Fruit fly (Drosophila melanogaster) whole organism, embryonic: Measurements from ENCODE around the gene Cipc.

Source experiments
- Blimp-1 ChIP-seq: fragments of 200-800 bp; sonication (Bioruptor generic); optimal IDR thresholded peaks from 3 replicates; lab custom pipeline; 2018; ENCODE audit warnings: missing biosample characterization, missing genetic modification characterization, mild to moderate bottlenecking, moderate library complexity, missing genetic modification reagents
- BtbVII ChIP-seq: fragments of 200-800 bp; sonication (Bioruptor generic); optimal IDR thresholded peaks from 3 replicates; lab custom pipeline; 2017; ENCODE audit warnings: missing biosample characterization, mild to moderate bottlenecking, missing genetic modification characterization
- Bteb2 ChIP-seq: fragments of 200-800 bp; sonication (Bioruptor generic); optimal IDR thresholded peaks from 2 replicates; lab custom pipeline; 2016; ENCODE audit warnings: missing biosample characterization, missing genetic modification characterization
- CG10959 ChIP-seq: fragments of 200-800 bp; sonication (Bioruptor generic); IDR thresholded peaks from 2 replicates; pipeline ENCODE4 v1.3.6; 2022; ENCODE audit warnings: missing biosample characterization, missing genetic modification characterization
- CG13775 ChIP-seq: fragments of 200-800 bp; sonication (Bioruptor generic); optimal IDR thresholded peaks from 3 replicates; lab custom pipeline; 2017; ENCODE audit warnings: missing biosample characterization, mild to moderate bottlenecking, missing genetic modification characterization
- CG14965 ChIP-seq: fragments of 200-800 bp; sonication (Bioruptor generic); optimal IDR thresholded peaks from 2 replicates; lab custom pipeline; 2016; ENCODE audit warnings: missing biosample characterization, missing genetic modification characterization, borderline replicate concordance
- CG15696 ChIP-seq: fragments of 200-800 bp; sonication (Bioruptor generic); optimal IDR thresholded peaks from 2 replicates; lab custom pipeline; 2019; ENCODE audit warnings: missing biosample characterization, mild to moderate bottlenecking, missing genetic modification characterization, moderate library complexity
- CG17359 ChIP-seq: fragments of 200-800 bp; sonication (Bioruptor generic); optimal IDR thresholded peaks from 3 replicates; lab custom pipeline; 2018; ENCODE audit warnings: missing biosample characterization, mild to moderate bottlenecking, missing genetic modification characterization, moderate library complexity
- CG1832 ChIP-seq: fragments of 200-800 bp; sonication (Bioruptor generic); optimal IDR thresholded peaks from 2 replicates; lab custom pipeline; 2017; ENCODE audit warnings: missing biosample characterization, mild to moderate bottlenecking, missing genetic modification characterization, inconsistent platforms
- CG30403 ChIP-seq: fragments of 200-800 bp; sonication (Bioruptor generic); optimal IDR thresholded peaks from 3 replicates; lab custom pipeline; 2016; ENCODE audit warnings: missing biosample characterization, missing genetic modification characterization
- CG30431 ChIP-seq: fragments of 200-800 bp; sonication (Bioruptor generic); optimal IDR thresholded peaks from 2 replicates; lab custom pipeline; 2017; ENCODE audit warnings: missing biosample characterization, missing genetic modification characterization
- CG31388 ChIP-seq: fragments of 200-800 bp; sonication (Bioruptor generic); optimal IDR thresholded peaks from 2 replicates; lab custom pipeline; 2016; ENCODE audit warnings: missing biosample characterization, missing genetic modification characterization
- CG3847 ChIP-seq: fragments of 200-800 bp; sonication (Bioruptor generic); IDR thresholded peaks from 2 replicates; pipeline ENCODE4 v1.3.6; 2022; ENCODE audit warnings: missing biosample characterization, missing genetic modification characterization
- CG4617 ChIP-seq: fragments of 200-800 bp; sonication (Bioruptor generic); optimal IDR thresholded peaks from 3 replicates; lab custom pipeline; 2016; ENCODE audit warnings: missing biosample characterization, missing genetic modification characterization, borderline replicate concordance
- CG6791 ChIP-seq: fragments of 200-800 bp; sonication (Bioruptor generic); IDR thresholded peaks from 3 replicates; pipeline ENCODE4 v1.3.6; 2022; ENCODE audit warnings: missing biosample characterization, missing genetic modification characterization; ENCODE audit not compliant: partially characterized antibody
- CG9215 ChIP-seq: fragments of 200-800 bp; sonication (Bioruptor generic); IDR thresholded peaks from 2 replicates; pipeline ENCODE4 v1.3.6; 2022; ENCODE audit warnings: missing biosample characterization, missing genetic modification characterization
- CG9817 ChIP-seq: fragments of 200-800 bp; sonication (Bioruptor generic); optimal IDR thresholded peaks from 2 replicates; lab custom pipeline; 2018; ENCODE audit warnings: missing biosample characterization, mild to moderate bottlenecking, missing genetic modification characterization, moderate library complexity
- CG9932 ChIP-seq: fragments of 200-800 bp; sonication (Bioruptor generic); IDR thresholded peaks from 2 replicates; pipeline ENCODE4 v1.3.6; 2022; ENCODE audit warnings: missing biosample characterization, missing genetic modification characterization
- D19A ChIP-seq: fragments of 200-800 bp; optimal IDR thresholded peaks from 3 replicates; lab custom pipeline; 2019; ENCODE audit warnings: missing biosample characterization, mild to moderate bottlenecking, missing genetic modification characterization, moderate library complexity
- D19B ChIP-seq: fragments of 200-800 bp; sonication (Bioruptor generic); optimal IDR thresholded peaks from 2 replicates; lab custom pipeline; 2017; ENCODE audit warnings: missing biosample characterization, mild to moderate bottlenecking, missing genetic modification characterization
- Doc2 ChIP-seq: fragments of 200-800 bp; sonication (Bioruptor generic); IDR thresholded peaks from 2 replicates; pipeline ENCODE4 v1.3.6; 2022; ENCODE audit warnings: missing biosample characterization, missing genetic modification characterization
- Dp ChIP-seq: fragments of 200-800 bp; sonication (Bioruptor generic); optimal IDR thresholded peaks from 2 replicates; lab custom pipeline; 2018; ENCODE audit warnings: missing biosample characterization, mild to moderate bottlenecking, missing genetic modification characterization, moderate library complexity
- Fer1 ChIP-seq: fragments of 200-800 bp; sonication (Bioruptor generic); optimal IDR thresholded peaks from 2 replicates; lab custom pipeline; 2017; ENCODE audit warnings: missing biosample characterization, mild to moderate bottlenecking, missing genetic modification characterization
- HLH4C ChIP-seq: fragments of 200-800 bp; sonication (Bioruptor generic); IDR thresholded peaks from 3 replicates; pipeline ENCODE4 v1.3.6; 2022; ENCODE audit warnings: missing biosample characterization, missing genetic modification characterization; ENCODE audit not compliant: partially characterized antibody
- Hr78 ChIP-seq, 2 experiments: fragments of 200-800 bp in 1 of 2; fragments of >200 bp in 1 of 2; sonication (Bioruptor generic) in 1 of 2; optimal IDR thresholded peaks; 2 replicates each; lab custom pipeline; 2017 to 2019; ENCODE audit warnings: missing biosample characterization in 2 of 2, missing genetic modification characterization in 2 of 2, mild to moderate bottlenecking in 1 of 2, moderate library complexity in 1 of 2
- Jarid2 ChIP-seq: fragments of 200-800 bp; sonication (Bioruptor generic); optimal IDR thresholded peaks from 3 replicates; lab custom pipeline; 2017; ENCODE audit warnings: mild to moderate bottlenecking, missing biosample characterization, missing genetic modification reagents, missing genetic modification characterization
- Sox102F ChIP-seq: fragments of 200-800 bp; sonication (Bioruptor generic); optimal IDR thresholded peaks from 2 replicates; lab custom pipeline; 2018; ENCODE audit warnings: missing biosample characterization, mild to moderate bottlenecking, missing genetic modification characterization, moderate library complexity
- al ChIP-seq: fragments of 200-800 bp; sonication (Bioruptor generic); IDR thresholded peaks from 2 replicates; pipeline ENCODE4 v1.3.6; 2022; ENCODE audit warnings: missing biosample characterization, missing genetic modification characterization
- cas ChIP-seq: fragments of 200-800 bp; sonication (Bioruptor generic); IDR thresholded peaks from 2 replicates; pipeline ENCODE4 v1.3.6; 2022; ENCODE audit warnings: missing biosample characterization, missing genetic modification characterization
- chinmo ChIP-seq: fragments of 200-800 bp; sonication (Bioruptor generic); IDR thresholded peaks from 4 replicates; pipeline ENCODE4 v1.3.6; 2022; ENCODE audit warnings: missing biosample characterization, missing genetic modification characterization; ENCODE audit not compliant: partially characterized antibody
- dmrt11E ChIP-seq: fragments of 200-800 bp; sonication (Bioruptor generic); optimal IDR thresholded peaks from 3 replicates; lab custom pipeline; 2018; ENCODE audit warnings: missing biosample characterization, mild to moderate bottlenecking, missing genetic modification characterization, moderate library complexity
- dmrt99B ChIP-seq: fragments of 200-800 bp; sonication (Bioruptor generic); optimal IDR thresholded peaks from 2 replicates; lab custom pipeline; 2018; ENCODE audit warnings: missing biosample characterization, mild to moderate bottlenecking, missing genetic modification characterization, moderate library complexity
- grau ChIP-seq: fragments of 200-800 bp; optimal IDR thresholded peaks from 3 replicates; lab custom pipeline; 2019; ENCODE audit warnings: missing biosample characterization, mild to moderate bottlenecking, missing genetic modification characterization, moderate library complexity
- gsb ChIP-seq: fragments of 200-800 bp; sonication (Bioruptor generic); IDR thresholded peaks from 2 replicates; pipeline ENCODE4 v1.3.6; 2022; ENCODE audit warnings: missing biosample characterization, missing genetic modification characterization
- lbe ChIP-seq: fragments of 200-800 bp; sonication (Bioruptor generic); optimal IDR thresholded peaks from 2 replicates; lab custom pipeline; 2016; ENCODE audit warnings: missing biosample characterization, mild to moderate bottlenecking, missing genetic modification characterization
- peb ChIP-seq: fragments of 200-800 bp; sonication (Bioruptor generic); IDR thresholded peaks from 2 replicates; pipeline ENCODE4 v1.3.6; 2022; ENCODE audit warnings: missing biosample characterization, missing genetic modification characterization
- pho ChIP-seq: fragments of 200-800 bp; sonication (Bioruptor generic); optimal IDR thresholded peaks from 2 replicates; lab custom pipeline; 2016; ENCODE audit warnings: missing biosample characterization, missing genetic modification characterization
- rib ChIP-seq: fragments of 200-800 bp; sonication (Bioruptor generic); IDR thresholded peaks from 2 replicates; pipeline ENCODE4 v1.3.6; 2022; ENCODE audit warnings: missing biosample characterization, missing genetic modification characterization
- sc ChIP-seq, 3 experiments: fragments of >200 bp in 2 of 3; fragments of 200-800 bp in 1 of 3; sonication (Bioruptor generic) in 1 of 3; optimal IDR thresholded peaks; 2 replicates in 2 of 3; 3 replicates in 1 of 3; lab custom pipeline; 2017; ENCODE audit warnings: mild to moderate bottlenecking in 1 of 3, missing biosample characterization in 1 of 3, missing genetic modification characterization in 1 of 3, missing genetic modification reagents in 1 of 3
- scrt ChIP-seq: fragments of 200-800 bp; sonication (Bioruptor generic); optimal IDR thresholded peaks from 2 replicates; lab custom pipeline; 2018; ENCODE audit warnings: missing biosample characterization, mild to moderate bottlenecking, missing genetic modification characterization, moderate library complexity
- sima ChIP-seq: fragments of 200-800 bp; sonication (Bioruptor generic); optimal IDR thresholded peaks from 2 replicates; lab custom pipeline; 2016; ENCODE audit warnings: missing biosample characterization, missing genetic modification characterization
- tio ChIP-seq: fragments of 200-800 bp; sonication (Bioruptor generic); optimal IDR thresholded peaks from 2 replicates; lab custom pipeline; 2017; ENCODE audit warnings: missing biosample characterization, missing genetic modification characterization, inconsistent platforms
- unpg ChIP-seq: fragments of 200-800 bp; sonication (Bioruptor generic); optimal IDR thresholded peaks from 3 replicates; lab custom pipeline; 2018; ENCODE audit warnings: missing biosample characterization, mild to moderate bottlenecking, missing genetic modification characterization, moderate library complexity
- vnd ChIP-seq: fragments of 200-800 bp; sonication (Bioruptor generic); IDR thresholded peaks from 3 replicates; pipeline ENCODE4 v1.3.6; 2022; ENCODE audit warnings: missing biosample characterization, missing genetic modification characterization; ENCODE audit not compliant: partially characterized antibody
- wdn ChIP-seq: fragments of 200-800 bp; sonication (Bioruptor generic); IDR thresholded peaks from 2 replicates; pipeline ENCODE4 v1.3.6; 2022; ENCODE audit warnings: missing biosample characterization, missing genetic modification characterization

The Cipc gene

DNA sequence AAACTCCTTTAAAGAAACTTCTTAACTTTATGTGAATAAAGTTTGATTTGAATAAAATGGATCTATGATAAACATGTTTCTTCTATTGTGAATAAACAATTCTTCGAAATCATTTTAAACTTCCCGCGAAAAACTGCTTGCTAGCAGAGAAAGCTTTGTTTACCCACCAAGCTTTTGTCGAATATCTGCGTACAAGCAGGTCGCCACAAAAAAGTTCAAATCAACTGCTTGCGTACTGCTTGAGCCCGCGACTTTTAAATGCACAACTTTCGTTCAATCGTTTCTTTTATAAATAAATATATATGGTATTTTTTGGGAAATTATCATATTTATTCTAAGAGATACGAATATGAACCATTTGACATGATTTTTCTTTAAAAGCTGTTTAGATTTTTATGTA lies 3.2 kb upstream of the Cipc start (continued):
- TF ChIP-seq sc (optimal IDR thresholded peaks at IDR 0.05; lab: Kevin White, UChicago), result no peak
- TF ChIP-seq sc (GFP tag; optimal IDR thresholded peaks at IDR 0.05; lab: Kevin White, UChicago), result no peak
- no peak for TF ChIP-seq pho (GFP tag; lab: Kevin White, UChicago)
- no peak for TF ChIP-seq Doc2 (GFP tag; lab: Robert Waterston, UW)
- peak; percentile 100 for TF ChIP-seq Dp (GFP tag; lab: Kevin White, UChicago)
- TF ChIP-seq CG3847 (GFP tag; lab: Robert Waterston, UW), result no peak
- TF ChIP-seq HLH4C (GFP tag; lab: Robert Waterston, UW), result no peak
- TF ChIP-seq Jarid2 (GFP tag; lab: Kevin White, UChicago), result no peak
- no peak for TF ChIP-seq lbe
- TF ChIP-seq CG15696 (tag; lab: Kevin White, UChicago), result no peak
- TF ChIP-seq peb (GFP tag; lab: Robert Waterston, UW), result no peak
- TF ChIP-seq CG10959 (GFP tag; lab: Robert Waterston, UW), result no peak
- no peak for TF ChIP-seq CG4617 (GFP tag; lab: Kevin White, UChicago)
- no peak for TF ChIP-seq CG14965 (GFP tag; lab: Kevin White, UChicago)
- TF ChIP-seq Blimp-1 (GFP tag; lab: Kevin White, UChicago), result no peak

- TF ChIP-seq scrt, result peak; percentile 23
- TF ChIP-seq sima (GFP tag; lab: Kevin White, UChicago), result no peak
- TF ChIP-seq dmrt11E (tag; lab: Kevin White, UChicago), result peak; percentile 45
- peak; percentile 34 for TF ChIP-seq tio (GFP tag; lab: Kevin White, UChicago)
- no peak for TF ChIP-seq gsb
- TF ChIP-seq CG1832, result no peak
- peak; percentile 47 for TF ChIP-seq lbe
- TF ChIP-seq CG17359 (tag; lab: Kevin White, UChicago), result peak; percentile 4
- peak; percentile 32 for TF ChIP-seq CG9817 (tag; lab: Kevin White, UChicago)
- TF ChIP-seq Sox102F, result peak; percentile 23
- TF ChIP-seq grau (tag; lab: Kevin White, UChicago), result peak; percentile 64
- peak; percentile 35 for TF ChIP-seq CG30403
- peak; percentile 5 for TF ChIP-seq CG13775 (GFP tag; lab: Kevin White, UChicago)
- peak; percentile 41 for TF ChIP-seq Fer1 (GFP tag; lab: Kevin White, UChicago)
- TF ChIP-seq CG9215 (GFP tag; lab: Robert Waterston, UW), result peak; percentile 36; the same call in 1 of the 2 replicates
- no peak for TF ChIP-seq vnd (GFP tag; lab: Robert Waterston, UW)
- TF ChIP-seq dmrt99B (tag; lab: Kevin White, UChicago), result peak; percentile 26
- no peak for TF ChIP-seq Hr78 (GFP tag; optimal IDR thresholded peaks at IDR 0.05; lab: Kevin White, UChicago)
- TF ChIP-seq CG30431, result no peak
- TF ChIP-seq CG31388 (GFP tag; lab: Kevin White, UChicago), result peak; percentile 7
- no peak for TF ChIP-seq CG6791 (GFP tag; lab: Robert Waterston, UW)
- peak; percentile 43; the same call in 1 of the 2 replicates for TF ChIP-seq CG9932
- peak; percentile 29 for TF ChIP-seq unpg (GFP tag; lab: Kevin White, UChicago)
- TF ChIP-seq Bteb2 (GFP tag; lab: Kevin White, UChicago), result peak; percentile 48
- 0 out of 2 replicates have a peak, but pooled peaks have one; percentile 35 for TF ChIP-seq wdn (GFP tag; lab: Robert Waterston, UW)
- TF ChIP-seq al (GFP tag; lab: Robert Waterston, UW), result 0 out of 2 replicates have a peak, but pooled peaks have one; percentile 23
- TF ChIP-seq rib (GFP tag; lab: Robert Waterston, UW), result peak; percentile 47; the same call in 1 of the 2 replicates
- peak; percentile 51 for TF ChIP-seq D19B
- TF ChIP-seq D19A (tag; lab: Kevin White, UChicago), result peak; percentile 82
- TF ChIP-seq cas (GFP tag; lab: Robert Waterston, UW), result 0 out of 2 replicates have a peak, but pooled peaks have one; percentile 22
- peak; percentile 48 for TF ChIP-seq BtbVII
- TF ChIP-seq chinmo (GFP tag; lab: Robert Waterston, UW), result 0 out of 4 replicates have a peak, but pooled peaks have one; percentile 30
Observed at dm6 chr3R:26104302-26105140, 2.1 kb upstream of the Cipc start.
